Fruit fly (Drosophila melanogaster) whole organism, embryonic: ENCODE data around the gene Glys.

ENCODE experiments used
- Atf3 ChIP-seq: fragments of 200-800 bp; sonication (Bioruptor generic); optimal IDR thresholded peaks from 3 replicates; lab custom pipeline; 2016; ENCODE audit warnings: missing biosample characterization, missing genetic modification characterization
- Awh ChIP-seq: fragments of 200-800 bp; sonication (Bioruptor generic); IDR thresholded peaks from 2 replicates; pipeline ENCODE4, ENCODE4 v1.3.6; 2022; ENCODE audit warnings: missing biosample characterization, missing genetic modification characterization
- CG10321 ChIP-seq: fragments of 200-800 bp; sonication (Bioruptor generic); IDR thresholded peaks from 2 replicates; pipeline ENCODE4 v1.3.6; 2022; ENCODE audit warnings: missing biosample characterization, missing genetic modification characterization
- CG10979 ChIP-seq: fragments of 200-800 bp; sonication (Bioruptor generic); optimal IDR thresholded peaks from 2 replicates; lab custom pipeline; 2018; ENCODE audit warnings: missing biosample characterization, mild to moderate bottlenecking, missing genetic modification characterization, moderate library complexity
- CG11560 ChIP-seq: fragments of 200-800 bp; sonication (Bioruptor generic); IDR thresholded peaks from 3 replicates; pipeline ENCODE4 v1.3.6; 2022; ENCODE audit warnings: missing biosample characterization, missing genetic modification characterization
- CG13775 ChIP-seq: fragments of 200-800 bp; sonication (Bioruptor generic); optimal IDR thresholded peaks from 3 replicates; lab custom pipeline; 2017; ENCODE audit warnings: missing biosample characterization, mild to moderate bottlenecking, missing genetic modification characterization
- CG15269 ChIP-seq: fragments of 200-800 bp; sonication (Bioruptor generic); optimal IDR thresholded peaks from 2 replicates; lab custom pipeline; 2018; ENCODE audit warnings: missing biosample characterization, mild to moderate bottlenecking, missing genetic modification characterization, moderate library complexity
- CG1602 ChIP-seq: fragments of 200-800 bp; sonication (Bioruptor generic); optimal IDR thresholded peaks from 3 replicates; lab custom pipeline; 2016; ENCODE audit warnings: missing biosample characterization, missing genetic modification characterization
- CG1647 ChIP-seq: fragments of 200-800 bp; sonication (Bioruptor generic); optimal IDR thresholded peaks from 3 replicates; lab custom pipeline; 2016; ENCODE audit warnings: missing biosample characterization, missing genetic modification characterization
- CG17186 ChIP-seq: fragments of 200-800 bp; sonication (Bioruptor generic); optimal IDR thresholded peaks from 3 replicates; lab custom pipeline; 2017; ENCODE audit warnings: missing biosample characterization, missing genetic modification reagents, missing genetic modification characterization
- CG17359 ChIP-seq: fragments of 200-800 bp; sonication (Bioruptor generic); optimal IDR thresholded peaks from 3 replicates; lab custom pipeline; 2018; ENCODE audit warnings: missing biosample characterization, mild to moderate bottlenecking, missing genetic modification characterization, moderate library complexity
- CG2199 ChIP-seq: fragments of 200-800 bp; sonication (Bioruptor generic); IDR thresholded peaks from 3 replicates; pipeline ENCODE4 v1.3.6; 2022; ENCODE audit warnings: missing biosample characterization, missing genetic modification characterization
- CG31365 ChIP-seq: fragments of 200-800 bp; sonication (Bioruptor generic); optimal IDR thresholded peaks from 2 replicates; lab custom pipeline; 2018; ENCODE audit warnings: missing biosample characterization, mild to moderate bottlenecking, missing genetic modification characterization
- CG32767 ChIP-seq: fragments of 200-800 bp; sonication (Bioruptor generic); IDR thresholded peaks from 2 replicates; pipeline ENCODE4 v1.3.6; 2022; ENCODE audit warnings: missing biosample characterization, missing genetic modification characterization
- CG32772 ChIP-seq: fragments of 200-800 bp; sonication (Bioruptor generic); IDR thresholded peaks from 2 replicates; pipeline ENCODE4 v1.3.6; 2022; ENCODE audit warnings: missing biosample characterization, missing genetic modification characterization
- CG34376 ChIP-seq: fragments of 200-800 bp; sonication (Bioruptor generic); optimal IDR thresholded peaks from 2 replicates; lab custom pipeline; 2018; ENCODE audit warnings: missing biosample characterization, mild to moderate bottlenecking, missing genetic modification characterization
- CG5180 ChIP-seq: fragments of 200-800 bp; sonication (Bioruptor generic); optimal IDR thresholded peaks from 3 replicates; lab custom pipeline; 2017; ENCODE audit warnings: missing biosample characterization, missing genetic modification characterization, mild to moderate bottlenecking, moderate library complexity, missing genetic modification reagents
- CG5953 ChIP-seq: fragments of 200-800 bp; sonication (Bioruptor generic); IDR thresholded peaks from 2 replicates; pipeline ENCODE4 v1.3.6; 2022; ENCODE audit warnings: missing biosample characterization, missing genetic modification characterization
- CG7372 ChIP-seq: fragments of 200-800 bp; sonication (Bioruptor generic); IDR thresholded peaks from 2 replicates; pipeline ENCODE4 v1.3.6; 2022; ENCODE audit warnings: missing biosample characterization, missing genetic modification characterization
- CG8359 ChIP-seq: fragments of 200-800 bp; sonication (Bioruptor generic); optimal IDR thresholded peaks from 2 replicates; lab custom pipeline; 2017; ENCODE audit warnings: missing biosample characterization, mild to moderate bottlenecking, missing genetic modification characterization, borderline replicate concordance
- CG9215 ChIP-seq: fragments of 200-800 bp; sonication (Bioruptor generic); IDR thresholded peaks from 2 replicates; pipeline ENCODE4 v1.3.6; 2022; ENCODE audit warnings: missing biosample characterization, missing genetic modification characterization
- CTCF ChIP-seq: fragments of 200-800 bp; sonication (Bioruptor generic); optimal IDR thresholded peaks from 2 replicates; lab custom pipeline; 2017; ENCODE audit warnings: missing biosample characterization, mild to moderate bottlenecking, missing genetic modification characterization, moderate library complexity
- Fer2 ChIP-seq: fragments of 200-800 bp; sonication (Bioruptor generic); optimal IDR thresholded peaks from 2 replicates; lab custom pipeline; 2018; ENCODE audit warnings: missing biosample characterization, mild to moderate bottlenecking, missing genetic modification characterization, moderate library complexity
- Gsc ChIP-seq: fragments of 200-800 bp; sonication (Bioruptor generic); IDR thresholded peaks from 2 replicates; pipeline ENCODE4 v1.3.6; 2022; ENCODE audit warnings: missing biosample characterization, missing genetic modification characterization
- HLHmδ ChIP-seq: fragments of 200-800 bp; sonication (Bioruptor generic); optimal IDR thresholded peaks from 2 replicates; lab custom pipeline; 2018; ENCODE audit warnings: missing biosample characterization, mild to moderate bottlenecking, missing genetic modification characterization, moderate library complexity
- Hand ChIP-seq: fragments of 200-800 bp; sonication (Bioruptor generic); optimal IDR thresholded peaks from 2 replicates; lab custom pipeline; 2017; ENCODE audit warnings: mild to moderate bottlenecking, missing biosample characterization, missing genetic modification reagents, missing genetic modification characterization
- HmgZ ChIP-seq: fragments of 200-800 bp; sonication (Bioruptor generic); optimal IDR thresholded peaks from 2 replicates; lab custom pipeline; 2018; ENCODE audit warnings: missing biosample characterization, mild to moderate bottlenecking, missing genetic modification characterization
- Jarid2 ChIP-seq: fragments of 200-800 bp; sonication (Bioruptor generic); optimal IDR thresholded peaks from 3 replicates; lab custom pipeline; 2017; ENCODE audit warnings: mild to moderate bottlenecking, missing biosample characterization, missing genetic modification reagents, missing genetic modification characterization
- Sin3A ChIP-seq: fragments of >200 bp; optimal IDR thresholded peaks from 2 replicates; lab custom pipeline; 2018
- Taf1 ChIP-seq: fragments of 200-800 bp; sonication (Bioruptor generic); IDR thresholded peaks from 2 replicates; pipeline ENCODE4 v1.3.6; 2022; ENCODE audit warnings: missing biosample characterization, missing genetic modification characterization
- ara ChIP-seq: fragments of 200-800 bp; sonication (Bioruptor generic); IDR thresholded peaks from 2 replicates; pipeline ENCODE4 v1.3.6; 2022; ENCODE audit warnings: missing biosample characterization, missing genetic modification characterization
- cg ChIP-seq: fragments of 200-800 bp; sonication (Bioruptor generic); optimal IDR thresholded peaks from 3 replicates; lab custom pipeline; 2019; ENCODE audit warnings: missing biosample characterization, mild to moderate bottlenecking, missing genetic modification characterization, moderate library complexity
- dati ChIP-seq: fragments of 200-800 bp; sonication (Bioruptor generic); IDR thresholded peaks from 2 replicates; pipeline ENCODE4 v1.3.6; 2022; ENCODE audit warnings: missing biosample characterization, missing genetic modification characterization
- dmrt11E ChIP-seq: fragments of 200-800 bp; sonication (Bioruptor generic); optimal IDR thresholded peaks from 3 replicates; lab custom pipeline; 2018; ENCODE audit warnings: missing biosample characterization, mild to moderate bottlenecking, missing genetic modification characterization, moderate library complexity
- eve ChIP-seq, 2 experiments: fragments of >200 bp; optimal IDR thresholded peaks; 2 replicates each; lab custom pipeline; 2017; ENCODE audit warnings: missing biosample characterization in 2 of 2, missing genetic modification characterization in 2 of 2
- grn ChIP-seq: fragments of 200-800 bp; sonication (Bioruptor generic); optimal IDR thresholded peaks from 3 replicates; lab custom pipeline; 2017; ENCODE audit warnings: missing biosample characterization, missing genetic modification characterization
- gsb-n ChIP-seq: fragments of 200-800 bp; sonication (Bioruptor generic); optimal IDR thresholded peaks from 3 replicates; lab custom pipeline; 2018; ENCODE audit warnings: missing biosample characterization, mild to moderate bottlenecking, missing genetic modification characterization
- her ChIP-seq: fragments of 200-800 bp; sonication (Bioruptor generic); optimal IDR thresholded peaks from 2 replicates; lab custom pipeline; 2016; ENCODE audit warnings: missing biosample characterization, missing genetic modification characterization
- insv ChIP-seq, 2 experiments: fragments of 200-800 bp; sonication (Bioruptor generic); optimal IDR thresholded peaks; 3 replicates each; lab custom pipeline; 2016 to 2018; ENCODE audit warnings: missing biosample characterization in 2 of 2, missing genetic modification characterization in 2 of 2
- ken ChIP-seq: fragments of 200-800 bp; sonication (Bioruptor generic); IDR thresholded peaks from 3 replicates; pipeline ENCODE4 v1.3.6; 2022; ENCODE audit warnings: missing biosample characterization, missing genetic modification characterization
- mam ChIP-seq: fragments of 200-800 bp; sonication (Bioruptor generic); optimal IDR thresholded peaks from 3 replicates; lab custom pipeline; 2016; ENCODE audit warnings: missing biosample characterization, missing genetic modification characterization
- nerfin-2 ChIP-seq: fragments of 200-800 bp; sonication (Bioruptor generic); IDR thresholded peaks from 2 replicates; pipeline ENCODE4 v1.3.6; 2022; ENCODE audit warnings: missing biosample characterization, missing genetic modification characterization; ENCODE audit not compliant: partially characterized antibody
- onecut ChIP-seq: fragments of 200-800 bp; sonication (Bioruptor generic); IDR thresholded peaks from 2 replicates; pipeline ENCODE4 v1.3.6; 2022; ENCODE audit warnings: missing biosample characterization, missing genetic modification characterization
- sd ChIP-seq: fragments of 200-800 bp; sonication (Bioruptor generic); optimal IDR thresholded peaks from 3 replicates; lab custom pipeline; 2018; ENCODE audit warnings: missing biosample characterization, mild to moderate bottlenecking, missing genetic modification characterization, moderate library complexity
- sisA ChIP-seq: fragments of 200-800 bp; sonication (Bioruptor generic); IDR thresholded peaks from 2 replicates; pipeline ENCODE4 v1.3.6; 2022; ENCODE audit warnings: missing biosample characterization, missing genetic modification characterization
- so ChIP-seq: fragments of 200-800 bp; sonication (Bioruptor generic); IDR thresholded peaks from 3 replicates; pipeline ENCODE4 v1.3.6; 2022; ENCODE audit warnings: missing biosample characterization, missing genetic modification characterization
- sqz ChIP-seq: fragments of 200-800 bp; sonication (Bioruptor generic); optimal IDR thresholded peaks from 3 replicates; lab custom pipeline; 2018; ENCODE audit warnings: missing biosample characterization, mild to moderate bottlenecking, missing genetic modification characterization
- tap ChIP-seq: fragments of 200-800 bp; optimal IDR thresholded peaks from 3 replicates; lab custom pipeline; 2019; ENCODE audit warnings: missing biosample characterization, mild to moderate bottlenecking, missing genetic modification characterization, moderate library complexity
- usp ChIP-seq: fragments of >200 bp; optimal IDR thresholded peaks from 2 replicates; lab custom pipeline; 2017; ENCODE audit warnings: missing biosample characterization, missing genetic modification characterization
- vnd ChIP-seq: fragments of 200-800 bp; sonication (Bioruptor generic); IDR thresholded peaks from 3 replicates; pipeline ENCODE4 v1.3.6; 2022; ENCODE audit warnings: missing biosample characterization, missing genetic modification characterization; ENCODE audit not compliant: partially characterized antibody
- wor ChIP-seq: fragments of 200-800 bp; sonication (Bioruptor generic); IDR thresholded peaks from 2 replicates; pipeline ENCODE4 v1.3.6; 2022; ENCODE audit warnings: missing biosample characterization, missing genetic modification characterization
- zf30C ChIP-seq: fragments of 200-800 bp; sonication (Bioruptor generic); optimal IDR thresholded peaks from 3 replicates; lab custom pipeline; 2018; ENCODE audit warnings: missing biosample characterization, mild to moderate bottlenecking, missing genetic modification characterization

The Glys gene

DNA sequence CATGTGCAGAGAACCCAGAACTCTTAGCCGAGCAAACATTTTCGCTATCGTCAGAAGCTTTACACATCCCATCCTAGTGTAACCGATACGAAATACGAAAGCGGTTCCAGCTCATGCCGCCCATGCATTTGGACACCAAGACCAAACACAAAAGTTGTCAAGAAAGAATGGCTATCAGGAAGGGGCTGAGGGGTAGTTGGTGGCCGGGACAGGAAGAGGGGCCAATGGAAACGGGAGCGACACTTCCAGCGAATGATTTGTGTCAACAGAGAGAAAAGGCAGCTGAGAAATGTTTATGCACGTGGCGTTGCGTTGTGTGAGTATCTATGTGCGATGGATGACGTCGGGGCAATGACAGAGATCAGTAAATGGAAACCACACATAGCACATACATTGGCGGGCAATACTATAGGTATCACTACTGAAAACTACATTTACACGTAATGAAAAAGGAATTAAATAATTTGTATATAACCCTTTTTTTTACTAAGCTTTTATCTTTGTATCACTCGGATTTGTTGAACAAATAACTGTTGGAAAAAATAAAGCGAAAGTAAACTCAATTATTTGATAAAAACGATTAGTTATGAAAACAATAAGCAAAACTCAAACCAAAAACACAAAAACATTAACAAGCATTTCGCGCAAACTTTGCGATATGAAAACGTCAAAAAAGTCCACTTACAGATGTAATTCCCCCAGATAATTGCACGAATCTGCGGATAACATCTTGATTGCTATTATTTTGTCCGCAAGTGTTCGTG, 32.7 kb downstream of the Glys start (continued):
- TF ChIP-seq mam (GFP tag; lab: Kevin White, UChicago) (no peak), HLHmδ (GFP tag; lab: Kevin White, UChicago) (no peak), CG8359 (GFP tag; lab: Kevin White, UChicago) (peak; percentile 16), CG17186 (GFP tag; lab: Kevin White, UChicago) (no peak), Atf3 (GFP tag; lab: Kevin White, UChicago) (no peak), CG17359 (tag; lab: Kevin White, UChicago) (peak; percentile 41), Jarid2 (GFP tag; lab: Kevin White, UChicago) (no peak), CG31365 (tag; lab: Kevin White, UChicago) (no peak), CG1602 (no peak), vnd (GFP tag; lab: Robert Waterston, UW) (no peak), CG13775 (GFP tag; lab: Kevin White, UChicago) (peak; percentile 19), CG11560 (tag; lab: Robert Waterston, UW) (no peak), CG5953 (GFP tag; lab: Robert Waterston, UW) (no peak), eve (GFP tag; optimal IDR thresholded peaks at IDR 0.05; lab: Kevin White, UChicago) (peak in 1 of 2 experiments; percentile 74), ken (GFP tag; lab: Robert Waterston, UW) (no peak), her (GFP tag; lab: Kevin White, UChicago) (no peak), CG9215 (GFP tag; lab: Robert Waterston, UW) (no peak), Fer2 (no peak), nerfin-2 (GFP tag; lab: Robert Waterston, UW) (no peak), CG34376 (no peak), CG1647 (GFP tag; lab: Kevin White, UChicago) (no peak), sisA (GFP tag; lab: Robert Waterston, UW) (no peak), insv (GFP tag; optimal IDR thresholded peaks at IDR 0.05; lab: Kevin White, UChicago) (no peak), sqz (GFP tag; lab: Kevin White, UChicago) (no peak), tap (tag; lab: Kevin White, UChicago) (peak; percentile 5), CG32772 (GFP tag; lab: Robert Waterston, UW) (no peak), usp (GFP tag; lab: Kevin White, UChicago) (no peak), wor (GFP tag; lab: Robert Waterston, UW) (no peak), CTCF (GFP tag; lab: Kevin White, UChicago) (no peak), sd (tag; lab: Kevin White, UChicago) (no peak), Awh (no peak), CG15269 (tag; lab: Kevin White, UChicago) (peak; percentile 32), ara (GFP tag; lab: Robert Waterston, UW) (no peak), CG5180 (no peak), Sin3A (no peak), grn (GFP tag; lab: Kevin White, UChicago) (no peak), CG10321 (no peak), dmrt11E (tag; lab: Kevin White, UChicago) (no peak), CG10979 (peak; percentile 70), dati (no peak), zf30C (GFP tag; lab: Kevin White, UChicago) (no peak), Gsc (GFP tag; lab: Robert Waterston, UW) (no peak), CG32767 (GFP tag; lab: Robert Waterston, UW) (no peak), onecut (no peak), so (GFP tag; lab: Robert Waterston, UW) (no peak), Hand (GFP tag; lab: Kevin White, UChicago) (no peak), CG7372 (GFP tag; lab: Robert Waterston, UW) (no peak), Taf1 (GFP tag; lab: Robert Waterston, UW) (no peak), cg (GFP tag; lab: Kevin White, UChicago) (no peak), CG2199 (GFP tag; lab: Robert Waterston, UW) (peak; percentile 50; the same call in 1 of the 3 replicates), HmgZ (tag; lab: Kevin White, UChicago) (no peak), gsb-n (peak; percentile 9)
